Fruit fly (Drosophila melanogaster) whole organism: ENCODE measurements around the gene inc.

Experiments
- CG8478 ChIP-seq: fragments of >200 bp; optimal IDR thresholded peaks from 2 replicates; lab custom pipeline; 2018; ENCODE audit warnings: inconsistent platforms
- Dll ChIP-seq: fragments of >200 bp; optimal IDR thresholded peaks from 2 replicates; lab custom pipeline; 2017
- EcR ChIP-seq, 2 experiments: fragments of >200 bp; optimal IDR thresholded peaks; 2 replicates each; lab custom pipeline; 2017; ENCODE audit warnings: missing biosample characterization in 2 of 2, missing genetic modification characterization in 2 of 2, missing genetic modification reagents in 2 of 2
- pan ChIP-seq: fragments of >200 bp; optimal IDR thresholded peaks from 2 replicates; lab custom pipeline; 2017
- psq ChIP-seq: fragments of >200 bp; optimal IDR thresholded peaks from 2 replicates; lab custom pipeline; 2017
- usp ChIP-seq: fragments of >200 bp; optimal IDR thresholded peaks from 2 replicates; lab custom pipeline; 2017; ENCODE audit warnings: missing biosample characterization, missing genetic modification characterization, mixed read lengths

The inc gene

dm6 chrX:1482840-1483518 lies at the start of gene inc, which contains the start of gene sta:
TSS of gene inc (plus strand) at chrX:1483479.
TSS of gene sta (minus strand) at chrX:1483413.
- no peak for TF ChIP-seq psq (lab: Kevin White, UChicago)

dm6 chrX:1452130-1452529 lies 31.1 kb upstream of the inc start, which contains the start of gene Gr2a:
TSS of gene Gr2a (plus strand) at chrX:1452430.
- no peak for TF ChIP-seq usp (GFP tag; lab: Kevin White, UChicago)
- no peak for TF ChIP-seq Dll (lab: Kevin White, UChicago)
- no peak for TF ChIP-seq pan (lab: Kevin White, UChicago)
- no peak for TF ChIP-seq psq (lab: Kevin White, UChicago)
- no peak for TF ChIP-seq CG8478 (lab: Kevin White, UChicago)
- TF ChIP-seq EcR (GFP tag; optimal IDR thresholded peaks at IDR 0.05; lab: Kevin White, UChicago): no peak

DNA sequence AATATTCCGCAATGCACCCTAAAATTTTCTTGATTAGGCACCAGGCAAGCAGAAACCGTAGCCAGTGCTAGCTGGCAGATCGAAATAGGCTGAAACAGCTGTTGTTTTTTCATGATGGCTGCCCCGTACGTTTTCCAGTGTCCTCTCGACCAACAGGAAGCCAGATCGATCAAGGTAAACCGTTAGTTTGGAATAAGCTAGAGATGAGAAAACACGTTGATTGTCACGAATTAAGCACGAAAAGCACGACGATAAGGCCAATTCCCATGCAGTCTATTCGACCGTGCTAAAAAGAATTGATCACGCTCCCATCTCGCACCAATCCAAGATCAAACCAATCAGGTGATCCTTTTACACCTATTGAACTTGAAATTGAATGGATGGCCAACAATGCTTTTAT lies 28.4 kb upstream of the inc start:
- TF ChIP-seq pan (lab: Kevin White, UChicago) (no peak), usp (GFP tag; lab: Kevin White, UChicago) (no peak), Dll (lab: Kevin White, UChicago) (no peak), CG8478 (lab: Kevin White, UChicago) (no peak), EcR (GFP tag; optimal IDR thresholded peaks at IDR 0.05; lab: Kevin White, UChicago) (no peak), psq (lab: Kevin White, UChicago) (no peak)

dm6 chrX:1456954-1457353 lies 26.3 kb upstream of the inc start, which contains the start of gene CG14785:
TSS of gene CG14785 (minus strand) at chrX:1457054.
- TF ChIP-seq psq (lab: Kevin White, UChicago): no peak

DNA sequence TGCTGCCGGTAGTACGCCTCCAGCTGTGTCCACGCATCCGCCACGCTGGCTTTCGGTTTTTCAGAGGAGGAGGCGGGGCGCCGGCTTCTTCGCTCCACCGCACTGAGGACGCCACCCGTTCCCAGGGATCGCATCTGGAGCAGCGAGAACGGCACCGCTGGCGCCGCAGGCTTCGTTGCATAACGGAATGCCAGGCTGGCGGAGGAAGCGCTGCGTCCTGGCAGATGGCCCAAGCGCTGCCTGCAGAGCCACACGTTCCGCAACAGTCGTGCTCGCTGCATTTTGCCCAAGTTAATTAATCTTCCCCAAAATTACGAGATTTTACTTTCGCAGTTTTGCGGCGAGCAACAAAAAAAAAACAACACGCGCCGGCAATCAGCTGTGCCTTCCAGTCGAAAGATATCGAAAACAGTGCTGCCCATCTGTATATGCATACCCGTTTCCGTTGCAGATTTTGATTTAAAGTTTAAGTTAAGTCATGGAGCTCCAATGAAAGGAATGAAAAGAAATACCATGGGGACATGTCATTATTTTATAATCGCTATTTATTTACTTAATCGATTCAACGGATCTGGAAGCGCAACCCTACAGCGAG lies 22.9 kb upstream of the inc start, which contains the start of gene Lrpprc2:
Lrpprc2 (minus strand) TSS at position 340 of the 595 bp plus-strand sequence.
- TF ChIP-seq Dll (lab: Kevin White, UChicago): no peak
- TF ChIP-seq EcR (GFP tag; optimal IDR thresholded peaks at IDR 0.05; lab: Kevin White, UChicago): no peak
- TF ChIP-seq usp (GFP tag; lab: Kevin White, UChicago): no peak
- no peak for TF ChIP-seq CG8478 (lab: Kevin White, UChicago)
- no peak for TF ChIP-seq pan (lab: Kevin White, UChicago)
- no peak for TF ChIP-seq psq (lab: Kevin White, UChicago)

- no peak for TF ChIP-seq Dll (lab: Kevin White, UChicago)
Observed at dm6 chrX:1461544-1461943, 21.7 kb upstream of the inc start, which contains the start of gene CG14787. TSS of gene CG14787 (minus strand) at chrX:1461676.

- TF ChIP-seq pan (lab: Kevin White, UChicago) (no peak), usp (GFP tag; lab: Kevin White, UChicago) (no peak), psq (lab: Kevin White, UChicago) (no peak), EcR (GFP tag; optimal IDR thresholded peaks at IDR 0.05; lab: Kevin White, UChicago) (no peak), Dll (lab: Kevin White, UChicago) (no peak), CG8478 (lab: Kevin White, UChicago) (no peak)
Observed at dm6 chrX:1464033-1464432, 19.2 kb upstream of the inc start, which contains the start of gene Ns3. TSS of gene Ns3 (minus strand) at chrX:1464220.

- TF ChIP-seq Dll (lab: Kevin White, UChicago) (no peak), pan (lab: Kevin White, UChicago) (no peak), CG8478 (lab: Kevin White, UChicago) (no peak)
Observed at dm6 chrX:1465707-1466504, 17.4 kb upstream of the inc start, which contains the start of the genes O-fut2 and CG14777. TSS of gene O-fut2 (minus strand) at chrX:1465996. TSS of gene CG14777 (plus strand) at chrX:1466134.

DNA sequence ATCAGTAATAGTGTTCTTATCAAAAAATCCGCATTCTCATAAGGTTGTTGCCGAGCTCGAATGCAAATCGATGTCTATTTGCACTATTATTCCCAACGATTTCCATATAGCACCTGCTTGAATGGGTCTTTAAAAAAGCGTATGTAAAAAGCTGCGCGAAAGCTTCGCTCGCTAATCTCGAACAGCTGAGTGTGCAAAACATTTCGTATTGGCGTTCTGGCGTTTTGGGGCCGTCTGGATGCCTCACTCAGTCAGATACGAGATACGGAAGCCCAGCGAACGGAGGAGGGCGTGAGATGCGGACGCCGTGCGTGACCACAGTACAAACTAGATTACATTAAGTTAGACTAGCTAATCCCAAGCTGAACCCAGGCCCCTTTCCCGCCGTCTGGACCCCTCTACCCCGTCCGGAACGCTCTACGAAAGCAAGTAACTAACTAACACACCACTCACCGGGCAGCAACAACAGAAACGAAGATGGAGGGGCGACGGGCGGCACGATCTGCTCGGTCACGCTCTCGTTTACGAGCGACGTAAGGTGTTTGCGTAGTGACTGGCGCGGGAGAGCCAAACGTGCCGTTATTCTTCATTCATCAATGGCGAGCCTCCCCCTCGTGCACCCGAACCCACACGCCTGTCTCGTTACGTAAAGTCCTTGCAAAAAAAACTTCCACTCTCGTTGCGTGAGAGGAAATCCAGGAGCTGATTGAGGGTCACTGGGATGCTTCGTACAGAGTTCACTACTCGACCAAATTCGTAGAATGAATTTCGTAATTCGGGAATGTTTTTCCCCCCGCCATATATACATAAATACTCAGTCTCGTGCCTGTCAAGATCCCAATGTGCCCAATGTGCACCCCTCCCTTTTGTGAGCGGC lies 16.5 kb upstream of the inc start:
- TF ChIP-seq psq (lab: Kevin White, UChicago) (no peak), usp (GFP tag; lab: Kevin White, UChicago) (no peak), CG8478 (lab: Kevin White, UChicago) (no peak), pan (lab: Kevin White, UChicago) (no peak), Dll (lab: Kevin White, UChicago) (peak; percentile 53), EcR (GFP tag; optimal IDR thresholded peaks at IDR 0.05; lab: Kevin White, UChicago) (no peak)

DNA sequence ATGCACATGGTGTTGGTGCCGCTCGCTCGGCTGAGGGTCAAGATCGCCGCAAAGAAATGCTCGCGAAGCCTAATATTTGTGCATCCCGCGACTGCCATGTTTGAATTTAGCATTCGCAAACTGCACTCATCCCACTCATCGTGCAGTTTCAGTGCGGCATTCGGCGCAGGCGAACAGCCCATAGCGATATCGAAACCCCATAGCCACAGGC lies 16.0 kb upstream of the inc start, which contains the start of gene CG14778:
CG14778 (plus strand) TSS at position 112 of the 211 bp plus-strand sequence.
- no peak for TF ChIP-seq CG8478 (lab: Kevin White, UChicago)
- no peak for TF ChIP-seq psq (lab: Kevin White, UChicago)
- TF ChIP-seq Dll (lab: Kevin White, UChicago): no peak
- TF ChIP-seq usp (GFP tag; lab: Kevin White, UChicago): no peak
- TF ChIP-seq EcR (GFP tag; optimal IDR thresholded peaks at IDR 0.05; lab: Kevin White, UChicago): no peak
- no peak for TF ChIP-seq pan (lab: Kevin White, UChicago)

DNA sequence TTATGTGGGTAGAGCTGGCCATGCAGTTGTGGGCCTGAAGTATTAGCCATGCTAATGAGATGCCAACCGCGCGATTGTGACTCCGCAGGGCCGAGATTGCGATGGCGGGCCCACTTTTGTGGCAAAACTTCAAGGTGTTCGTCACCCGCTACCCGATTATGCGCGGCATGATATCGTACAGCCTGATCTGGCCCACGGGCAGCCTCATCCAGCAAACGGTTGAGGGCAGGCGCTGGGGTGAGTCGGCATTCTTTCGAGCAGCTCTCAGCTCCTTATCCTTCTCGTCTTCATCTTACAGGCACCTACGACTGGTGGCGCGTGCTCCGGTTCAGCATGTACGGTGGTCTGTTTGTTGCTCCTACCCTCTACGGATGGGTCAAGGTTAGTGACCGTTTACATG lies 13.6 kb upstream of the inc start, which contains the start of gene CG32808:
CG32808 (minus strand) TSS at position 101 of the 400 bp plus-strand sequence.
- no peak for TF ChIP-seq psq (lab: Kevin White, UChicago)
- no peak for TF ChIP-seq pan (lab: Kevin White, UChicago)
- no peak for TF ChIP-seq usp (GFP tag; lab: Kevin White, UChicago)
- TF ChIP-seq Dll (lab: Kevin White, UChicago): no peak
- TF ChIP-seq CG8478 (lab: Kevin White, UChicago): no peak
